Fruit fly (Drosophila melanogaster) whole organism, embryonic: ENCODE results near the gene Bcat.

ENCODE experiments used
- B-H2 ChIP-seq: fragments of 200-800 bp; sonication (Bioruptor generic); optimal IDR thresholded peaks from 2 replicates; lab custom pipeline; 2018; ENCODE audit warnings: missing biosample characterization, mild to moderate bottlenecking, missing genetic modification characterization
- Bgb ChIP-seq: fragments of 200-800 bp; sonication (Bioruptor generic); IDR thresholded peaks from 2 replicates; pipeline ENCODE4 v1.3.6; 2022; ENCODE audit warnings: missing biosample characterization, missing genetic modification characterization; ENCODE audit not compliant: partially characterized antibody
- CG10462 ChIP-seq: fragments of 200-800 bp; sonication (Bioruptor generic); optimal IDR thresholded peaks from 2 replicates; lab custom pipeline; 2016; ENCODE audit warnings: missing biosample characterization, missing genetic modification characterization
- CG14050 ChIP-seq: fragments of 200-800 bp; sonication (Bioruptor generic); IDR thresholded peaks from 3 replicates; pipeline ENCODE4 v1.3.6; 2022; ENCODE audit warnings: missing biosample characterization, missing genetic modification characterization
- CG15269 ChIP-seq: fragments of 200-800 bp; sonication (Bioruptor generic); optimal IDR thresholded peaks from 2 replicates; lab custom pipeline; 2018; ENCODE audit warnings: missing biosample characterization, mild to moderate bottlenecking, missing genetic modification characterization, moderate library complexity
- CG1602 ChIP-seq: fragments of 200-800 bp; sonication (Bioruptor generic); optimal IDR thresholded peaks from 3 replicates; lab custom pipeline; 2016; ENCODE audit warnings: missing biosample characterization, missing genetic modification characterization
- CG17385 ChIP-seq: fragments of 200-800 bp; sonication (Bioruptor generic); optimal IDR thresholded peaks from 3 replicates; lab custom pipeline; 2018; ENCODE audit warnings: missing biosample characterization, mild to moderate bottlenecking, missing genetic modification characterization
- CG17829 ChIP-seq: fragments of 200-800 bp; optimal IDR thresholded peaks from 2 replicates; lab custom pipeline; 2019; ENCODE audit warnings: missing biosample characterization, mild to moderate bottlenecking, missing genetic modification characterization, moderate library complexity
- CG30403 ChIP-seq: fragments of 200-800 bp; sonication (Bioruptor generic); optimal IDR thresholded peaks from 3 replicates; lab custom pipeline; 2016; ENCODE audit warnings: missing biosample characterization, missing genetic modification characterization
- CG31441 ChIP-seq: fragments of 200-800 bp; sonication (Bioruptor generic); IDR thresholded peaks from 2 replicates; pipeline ENCODE4 v1.3.6; 2022; ENCODE audit warnings: missing biosample characterization, missing genetic modification characterization
- CG4424 ChIP-seq: fragments of 200-800 bp; sonication (Bioruptor generic); optimal IDR thresholded peaks from 3 replicates; lab custom pipeline; 2016; ENCODE audit warnings: missing biosample characterization, missing genetic modification characterization
- CG7839 ChIP-seq: fragments of 200-800 bp; sonication (Bioruptor generic); optimal IDR thresholded peaks from 3 replicates; lab custom pipeline; 2018; ENCODE audit warnings: missing biosample characterization, mild to moderate bottlenecking, missing genetic modification characterization, moderate library complexity
- CG8089 ChIP-seq: fragments of 200-800 bp; sonication (Bioruptor generic); optimal IDR thresholded peaks from 3 replicates; lab custom pipeline; 2016; ENCODE audit warnings: missing biosample characterization, missing genetic modification characterization
- CG9437 ChIP-seq: fragments of 200-800 bp; sonication (Bioruptor generic); optimal IDR thresholded peaks from 2 replicates; lab custom pipeline; 2018; ENCODE audit warnings: missing biosample characterization, mild to moderate bottlenecking, missing genetic modification characterization
- CG9817 ChIP-seq: fragments of 200-800 bp; sonication (Bioruptor generic); optimal IDR thresholded peaks from 2 replicates; lab custom pipeline; 2018; ENCODE audit warnings: missing biosample characterization, mild to moderate bottlenecking, missing genetic modification characterization, moderate library complexity
- Dll ChIP-seq: fragments of 200-800 bp; sonication (Bioruptor generic); IDR thresholded peaks from 4 replicates; pipeline ENCODE4 v1.3.6; 2022; ENCODE audit warnings: missing biosample characterization, missing genetic modification characterization; ENCODE audit not compliant: partially characterized antibody
- Doc2 ChIP-seq: fragments of 200-800 bp; sonication (Bioruptor generic); IDR thresholded peaks from 2 replicates; pipeline ENCODE4 v1.3.6; 2022; ENCODE audit warnings: missing biosample characterization, missing genetic modification characterization
- Doc3 ChIP-seq: fragments of 200-800 bp; sonication (Bioruptor generic); IDR thresholded peaks from 3 replicates; pipeline ENCODE4 v1.3.6; 2022; ENCODE audit warnings: missing biosample characterization, missing genetic modification characterization; ENCODE audit not compliant: partially characterized antibody
- E2f2 ChIP-seq: fragments of 200-800 bp; sonication (Bioruptor generic); IDR thresholded peaks from 2 replicates; pipeline ENCODE4 v1.3.6; 2022; ENCODE audit warnings: missing biosample characterization, missing genetic modification characterization
- Ets65A ChIP-seq: fragments of 200-800 bp; sonication (Bioruptor generic); peaks from one replicate; lab custom pipeline; 2016; ENCODE audit warnings: missing biosample characterization, missing genetic modification characterization
- Ets97D ChIP-seq: fragments of 200-800 bp; sonication (Bioruptor generic); optimal IDR thresholded peaks from 3 replicates; lab custom pipeline; 2016; ENCODE audit warnings: missing biosample characterization, missing genetic modification characterization
- GATAe ChIP-seq: fragments of 200-800 bp; sonication (Bioruptor generic); conservative IDR thresholded peaks from 2 replicates; pipeline ENCODE4 v1.3.6; 2022; ENCODE audit warnings: missing biosample characterization, missing genetic modification characterization
- H2.0 ChIP-seq: fragments of 200-800 bp; sonication (Bioruptor generic); IDR thresholded peaks from 2 replicates; pipeline ENCODE4 v1.3.6; 2022; ENCODE audit warnings: missing biosample characterization, missing genetic modification characterization
- HHEX ChIP-seq: fragments of 200-800 bp; sonication (Bioruptor generic); optimal IDR thresholded peaks from 3 replicates; lab custom pipeline; 2017; ENCODE audit warnings: missing biosample characterization, mild to moderate bottlenecking, missing genetic modification characterization, missing genetic modification reagents
- Lhr ChIP-seq: fragments of 200-800 bp; sonication (Bioruptor generic); optimal IDR thresholded peaks from 3 replicates; lab custom pipeline; 2017; ENCODE audit warnings: mild to moderate bottlenecking, missing biosample characterization, missing genetic modification reagents, missing genetic modification characterization
- Mad ChIP-seq: fragments of 200-800 bp; sonication (Bioruptor generic); optimal IDR thresholded peaks from 2 replicates; lab custom pipeline; 2016; ENCODE audit warnings: missing biosample characterization, missing genetic modification characterization
- Meics ChIP-seq: fragments of 200-800 bp; sonication (Bioruptor generic); optimal IDR thresholded peaks from 2 replicates; lab custom pipeline; 2017; ENCODE audit warnings: missing biosample characterization, mild to moderate bottlenecking, missing genetic modification characterization
- Nf-YC ChIP-seq: fragments of 200-800 bp; optimal IDR thresholded peaks from 3 replicates; lab custom pipeline; 2019; ENCODE audit warnings: missing biosample characterization, mild to moderate bottlenecking, missing genetic modification characterization, moderate library complexity
- NfI ChIP-seq: fragments of 200-800 bp; sonication (Bioruptor generic); optimal IDR thresholded peaks from 3 replicates; lab custom pipeline; 2018; ENCODE audit warnings: missing biosample characterization, mild to moderate bottlenecking, missing genetic modification characterization, moderate library complexity
- Oli ChIP-seq: fragments of 200-800 bp; sonication (Bioruptor generic); optimal IDR thresholded peaks from 2 replicates; lab custom pipeline; 2018; ENCODE audit warnings: missing biosample characterization, mild to moderate bottlenecking, missing genetic modification characterization, moderate library complexity
- Opbp ChIP-seq: fragments of 200-800 bp; sonication (Bioruptor generic); IDR thresholded peaks from 3 replicates; pipeline ENCODE4 v1.3.6; 2022; ENCODE audit warnings: missing biosample characterization, missing genetic modification characterization; ENCODE audit not compliant: partially characterized antibody
- bcd ChIP-seq: fragments of 200-800 bp; sonication (Bioruptor generic); optimal IDR thresholded peaks from 2 replicates; lab custom pipeline; 2017; ENCODE audit warnings: missing biosample characterization, mild to moderate bottlenecking, missing genetic modification characterization
- cato ChIP-seq: fragments of 200-800 bp; sonication (Bioruptor generic); optimal IDR thresholded peaks from 2 replicates; lab custom pipeline; 2016; ENCODE audit warnings: missing biosample characterization, missing genetic modification characterization, borderline replicate concordance
- chm ChIP-seq: fragments of 200-800 bp; sonication (Bioruptor generic); IDR thresholded peaks from 2 replicates; pipeline ENCODE4 v1.3.6; 2022; ENCODE audit warnings: missing biosample characterization, missing genetic modification characterization
- croc ChIP-seq: fragments of 200-800 bp; sonication (Bioruptor generic); conservative IDR thresholded peaks from 3 replicates; pipeline ENCODE4 v1.3.6; 2022; ENCODE audit warnings: missing biosample characterization, missing genetic modification characterization
- fd96Cb ChIP-seq: fragments of 200-800 bp; sonication (Bioruptor generic); optimal IDR thresholded peaks from 2 replicates; lab custom pipeline; 2018; ENCODE audit warnings: missing biosample characterization, mild to moderate bottlenecking, missing genetic modification characterization, moderate library complexity
- grn ChIP-seq: fragments of 200-800 bp; sonication (Bioruptor generic); optimal IDR thresholded peaks from 3 replicates; lab custom pipeline; 2017; ENCODE audit warnings: missing biosample characterization, missing genetic modification characterization
- gro ChIP-seq: fragments of 200-800 bp; sonication (Bioruptor generic); optimal IDR thresholded peaks from 2 replicates; lab custom pipeline; 2016; ENCODE audit warnings: missing biosample characterization, missing genetic modification characterization
- hth ChIP-seq: fragments of >200 bp; optimal IDR thresholded peaks from 2 replicates; lab custom pipeline; 2017; ENCODE audit warnings: inconsistent platforms
- insv ChIP-seq, 2 experiments: fragments of 200-800 bp; sonication (Bioruptor generic); optimal IDR thresholded peaks; 3 replicates each; lab custom pipeline; 2016 to 2018; ENCODE audit warnings: missing biosample characterization in 2 of 2, missing genetic modification characterization in 2 of 2
- kay ChIP-seq: fragments of 200-800 bp; sonication (Bioruptor generic); optimal IDR thresholded peaks from 2 replicates; lab custom pipeline; 2016; ENCODE audit warnings: missing biosample characterization, missing genetic modification characterization
- lbe ChIP-seq: fragments of 200-800 bp; sonication (Bioruptor generic); optimal IDR thresholded peaks from 2 replicates; lab custom pipeline; 2016; ENCODE audit warnings: missing biosample characterization, mild to moderate bottlenecking, missing genetic modification characterization
- maf-S ChIP-seq: fragments of 200-800 bp; sonication (Bioruptor generic); optimal IDR thresholded peaks from 2 replicates; lab custom pipeline; 2016; ENCODE audit warnings: missing biosample characterization, missing genetic modification characterization
- mld ChIP-seq: fragments of 200-800 bp; sonication (Bioruptor generic); IDR thresholded peaks from 3 replicates; pipeline ENCODE4 v1.3.6; 2022; ENCODE audit warnings: missing biosample characterization, missing genetic modification characterization; ENCODE audit not compliant: partially characterized antibody
- prd ChIP-seq, 3 experiments: fragments of >200 bp in 2 of 3; fragments of 200-800 bp in 1 of 3; sonication (Bioruptor generic) in 1 of 3; optimal IDR thresholded peaks in 2 of 3; IDR thresholded peaks in 1 of 3; 2 replicates in 2 of 3; 3 replicates in 1 of 3; pipeline versions ENCODE4 v1.3.6 to Lab custom; 2017 to 2022; ENCODE audit warnings: missing biosample characterization in 1 of 3, missing genetic modification characterization in 1 of 3
- tna ChIP-seq: fragments of 200-800 bp; sonication (Bioruptor generic); IDR thresholded peaks from 2 replicates; pipeline ENCODE4 v1.3.6; 2022; ENCODE audit warnings: missing biosample characterization, missing genetic modification characterization; ENCODE audit not compliant: partially characterized antibody
- tx ChIP-seq: fragments of 200-800 bp; sonication (Bioruptor generic); optimal IDR thresholded peaks from 2 replicates; lab custom pipeline; 2016; ENCODE audit warnings: missing biosample characterization, missing genetic modification characterization
- wdn ChIP-seq: fragments of 200-800 bp; sonication (Bioruptor generic); IDR thresholded peaks from 2 replicates; pipeline ENCODE4 v1.3.6; 2022; ENCODE audit warnings: missing biosample characterization, missing genetic modification characterization

The Bcat gene

DNA sequence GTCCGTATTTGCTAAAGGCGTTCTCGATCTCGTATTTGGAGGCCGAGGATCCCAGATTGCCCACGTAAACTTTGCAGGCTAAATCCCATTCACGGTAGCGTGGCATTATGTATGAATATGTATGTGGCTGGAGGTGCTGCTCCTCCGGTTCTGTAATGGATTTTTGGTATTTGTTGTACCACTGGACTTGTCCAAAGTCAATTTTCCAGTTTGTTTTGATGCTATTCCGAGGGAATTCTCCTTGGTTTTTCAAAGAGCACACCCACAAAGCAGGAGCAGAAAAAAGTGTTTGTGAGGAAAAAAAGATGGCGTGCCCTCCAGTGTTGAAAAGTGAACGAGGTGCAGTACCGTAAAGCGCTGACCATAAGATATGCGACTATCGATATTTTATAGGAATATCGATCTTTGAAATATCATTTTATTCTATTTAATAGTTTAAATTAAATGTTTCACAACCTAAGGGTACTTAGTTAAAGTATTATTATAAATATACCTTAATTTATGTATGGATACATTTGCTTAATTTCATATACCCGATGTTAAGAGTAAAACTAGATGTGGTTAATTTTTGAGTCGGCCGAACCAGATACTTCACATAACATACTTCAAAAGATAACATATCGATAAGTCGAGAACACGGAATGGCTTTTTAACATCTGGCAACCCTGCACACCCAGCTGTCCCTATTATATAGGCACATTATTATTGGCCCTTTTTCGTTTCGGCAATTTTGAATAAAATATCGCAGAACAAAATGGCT lies 11.9 kb upstream of the Bcat start, which contains the start of the genes Rbp1-like and Tim9a (continued):
- TF ChIP-seq Opbp (peak; percentile 59; the same call in 2 of the 3 replicates), CG31441 (GFP tag; lab: Robert Waterston, UW) (peak; percentile 37; the same call in 1 of the 2 replicates), chm (GFP tag; lab: Robert Waterston, UW) (no peak), CG14050 (no peak), Dll (GFP tag; lab: Robert Waterston, UW) (peak; percentile 87), NfI (GFP tag; lab: Kevin White, UChicago) (peak; percentile 41), CG30403 (GFP tag; lab: Kevin White, UChicago) (peak; percentile 61), fd96Cb (tag; lab: Kevin White, UChicago) (no peak), CG10462 (GFP tag; lab: Kevin White, UChicago) (no peak), Nf-YC (peak; percentile 82), CG9817 (tag; lab: Kevin White, UChicago) (peak; percentile 5), kay (GFP tag; lab: Kevin White, UChicago) (no peak), Ets97D (GFP tag; lab: Kevin White, UChicago) (peak; percentile 36), maf-S (no peak), H2.0 (GFP tag; lab: Robert Waterston, UW) (peak; percentile 13; the same call in 1 of the 2 replicates), Doc3 (GFP tag; lab: Robert Waterston, UW) (peak; percentile 71), mld (peak; percentile 60; the same call in 1 of the 3 replicates), hth (lab: Kevin White, UChicago) (no peak), B-H2 (GFP tag; lab: Kevin White, UChicago) (peak; percentile 11), E2f2 (peak; percentile 57), CG17829 (tag; lab: Kevin White, UChicago) (peak; percentile 51), CG9437 (GFP tag; lab: Kevin White, UChicago) (peak; percentile 62), Doc2 (GFP tag; lab: Robert Waterston, UW) (no peak), tna (peak; percentile 43; the same call in 1 of the 2 replicates), Oli (no peak), grn (GFP tag; lab: Kevin White, UChicago) (no peak), Bgb (GFP tag; lab: Robert Waterston, UW) (peak; percentile 58; the same call in 1 of the 2 replicates), Meics (peak; percentile 50), CG4424 (GFP tag; lab: Kevin White, UChicago) (peak; percentile 39), lbe (peak; percentile 16), gro (GFP tag; lab: Kevin White, UChicago) (no peak), Mad (peak; percentile 15), tx (GFP tag; lab: Kevin White, UChicago) (no peak), GATAe (GFP tag; lab: Robert Waterston, UW) (no peak), bcd (GFP tag; lab: Kevin White, UChicago) (peak; percentile 35), croc (GFP tag; lab: Robert Waterston, UW) (no peak), CG15269 (tag; lab: Kevin White, UChicago) (no peak), wdn (GFP tag; lab: Robert Waterston, UW) (no peak), CG7839 (tag; lab: Kevin White, UChicago) (peak; percentile 38), Ets65A (GFP tag; lab: Kevin White, UChicago) (peak; percentile 41), cato (GFP tag; lab: Kevin White, UChicago) (no peak), insv (GFP tag; optimal IDR thresholded peaks at IDR 0.05; lab: Kevin White, UChicago) (no peak), CG8089 (GFP tag; lab: Kevin White, UChicago) (no peak), CG17385 (GFP tag; lab: Kevin White, UChicago) (peak; percentile 32), prd (optimal IDR thresholded peaks at IDR 0.05; lab: Kevin White, UChicago) (no peak), prd (GFP tag; IDR thresholded peaks at IDR 0.05; lab: Robert Waterston, UW) (0 out of 3 replicates have a peak, but pooled peaks have one; percentile 30), HHEX (GFP tag; lab: Kevin White, UChicago) (no peak), Lhr (peak; percentile 39), CG1602 (peak; percentile 16)
